Fruit fly (Drosophila melanogaster) whole organism, pupa: Measurements from ENCODE around the gene Bsg.

Experiments used
- CG17806 ChIP-seq: fragments of 200-800 bp; sonication (Bioruptor generic); optimal IDR thresholded peaks from 2 replicates; lab custom pipeline; 2018; ENCODE audit warnings: missing biosample characterization, mild to moderate bottlenecking, missing genetic modification characterization, moderate library complexity
- CG32121 ChIP-seq: fragments of 200-800 bp; sonication (Bioruptor generic); IDR thresholded peaks from 2 replicates; pipeline ENCODE4 v1.3.6; 2022; ENCODE audit warnings: missing biosample characterization, missing genetic modification characterization

- no peak for TF ChIP-seq CG17806 (tag; lab: Kevin White, UChicago)
- TF ChIP-seq CG32121, result no peak
Measured at dm6 chr2L:8142760-8143159, 59.5 kb downstream of the Bsg start.
